Worm (Caenorhabditis elegans) whole organism, L2 larva: ENCODE results near the gene H09F14.1.

Experiments
- aly-2 ChIP-seq: fragments of 150-350 bp; optimal IDR thresholded peaks from 2 replicates; lab custom pipeline; 2014; ENCODE audit warnings: missing biosample characterization, missing genetic modification characterization
- ama-1 ChIP-seq: fragments of 150-350 bp; optimal IDR thresholded peaks from 2 replicates; lab custom pipeline; 2018; ENCODE audit warnings: inconsistent platforms
- ceh-16 ChIP-seq: fragments of 150-350 bp; optimal IDR thresholded peaks from 2 replicates; lab custom pipeline; 2014; ENCODE audit warnings: missing biosample characterization, missing genetic modification characterization
- gmeb-1 ChIP-seq: fragments of 150-350 bp; optimal IDR thresholded peaks from 2 replicates; lab custom pipeline; 2014; ENCODE audit warnings: missing biosample characterization, missing genetic modification characterization
- nhr-11 ChIP-seq: fragments of 150-350 bp; optimal IDR thresholded peaks from 2 replicates; lab custom pipeline; 2014; ENCODE audit warnings: missing biosample characterization, missing genetic modification characterization
- nhr-129 ChIP-seq: fragments of 150-350 bp; optimal IDR thresholded peaks from 2 replicates; lab custom pipeline; 2014; ENCODE audit warnings: missing biosample characterization, missing genetic modification characterization
- sem-4 ChIP-seq: fragments of 150-350 bp; optimal IDR thresholded peaks from 2 replicates; lab custom pipeline; 2014; ENCODE audit warnings: missing biosample characterization, missing genetic modification reagents, missing genetic modification characterization
- snpc-4 ChIP-seq: fragments of 150-350 bp; optimal IDR thresholded peaks from 2 replicates; lab custom pipeline; 2014; ENCODE audit warnings: missing biosample characterization, missing genetic modification characterization
- unc-62 ChIP-seq: fragments of 150-350 bp; optimal IDR thresholded peaks from 2 replicates; lab custom pipeline; 2014; ENCODE audit warnings: missing biosample characterization, missing genetic modification reagents, missing genetic modification characterization
- zag-1 ChIP-seq: fragments of 150-350 bp; optimal IDR thresholded peaks from 2 replicates; lab custom pipeline; 2014; ENCODE audit warnings: missing biosample characterization, missing genetic modification characterization

- TF ChIP-seq gmeb-1 (tag; lab: Kevin White, UChicago), result no peak
- TF ChIP-seq sem-4 (tag; lab: Kevin White, UChicago), result no peak
- TF ChIP-seq zag-1, result no peak
- no peak for TF ChIP-seq ceh-16 (tag; lab: Kevin White, UChicago)
- TF ChIP-seq unc-62, result no peak
- TF ChIP-seq nhr-129 (tag; lab: Kevin White, UChicago), result no peak
- no peak for TF ChIP-seq ama-1 (lab: Kevin White, UChicago)
- no peak for TF ChIP-seq nhr-11 (tag; lab: Kevin White, UChicago)
- TF ChIP-seq snpc-4, result no peak
- TF ChIP-seq aly-2 (tag; lab: Kevin White, UChicago), result no peak
Measured at ce11 chrV:10647043-10647611, 31.7 kb upstream of the H09F14.1 start, which contains the start of the genes C32C4.3 and C32C4.16.
